Worm (Caenorhabditis elegans) whole organism, late embryonic: ENCODE results near the gene C18H9.1.

Source experiments
- C08G9.2 ChIP-seq: sonication (generic microtip); optimal IDR thresholded peaks from 2 replicates; lab custom pipeline; 2016; ENCODE audit warnings: mild to moderate bottlenecking, missing genetic modification characterization, moderate library complexity, missing compliant biosample characterization
- F13H6.1 ChIP-seq: sonication (generic microtip); optimal IDR thresholded peaks from 2 replicates; lab custom pipeline; 2016; ENCODE audit warnings: missing genetic modification characterization, missing compliant biosample characterization
- K02D7.2 ChIP-seq: sonication (generic microtip); optimal IDR thresholded peaks from 2 replicates; lab custom pipeline; 2017; ENCODE audit warnings: mild to moderate bottlenecking, missing genetic modification characterization, missing compliant biosample characterization
- ahr-1 ChIP-seq: sonication (generic microtip); optimal IDR thresholded peaks from 2 replicates; lab custom pipeline; 2016; ENCODE audit warnings: missing genetic modification characterization, missing compliant biosample characterization
- ceh-18 ChIP-seq: sonication (generic microtip); optimal IDR thresholded peaks from 2 replicates; lab custom pipeline; 2016; ENCODE audit warnings: missing genetic modification characterization, missing compliant biosample characterization
- ceh-22 ChIP-seq: sonication (generic microtip); optimal IDR thresholded peaks from 2 replicates; lab custom pipeline; 2017; ENCODE audit warnings: missing biosample characterization, missing genetic modification characterization
- ceh-31 ChIP-seq: sonication (generic microtip); optimal IDR thresholded peaks from 2 replicates; lab custom pipeline; 2016; ENCODE audit warnings: missing genetic modification characterization, missing compliant biosample characterization
- ceh-9 ChIP-seq: sonication (generic microtip); optimal IDR thresholded peaks from 2 replicates; lab custom pipeline; 2016; ENCODE audit warnings: mild to moderate bottlenecking, missing genetic modification characterization, inconsistent platforms, missing compliant biosample characterization
- elt-4 ChIP-seq: sonication (generic microtip); optimal IDR thresholded peaks from 2 replicates; lab custom pipeline; 2016; ENCODE audit warnings: missing genetic modification characterization, missing compliant biosample characterization
- fkh-10 ChIP-seq: fragments of 150-350 bp; optimal IDR thresholded peaks from 2 replicates; lab custom pipeline; 2014; ENCODE audit warnings: missing biosample characterization, missing genetic modification reagents, missing genetic modification characterization
- hlh-15 ChIP-seq: sonication (generic microtip); optimal IDR thresholded peaks from 2 replicates; lab custom pipeline; 2016; ENCODE audit warnings: missing genetic modification characterization, missing compliant biosample characterization
- hlh-6 ChIP-seq: sonication (generic microtip); optimal IDR thresholded peaks from 2 replicates; lab custom pipeline; 2016; ENCODE audit warnings: missing genotype, missing genetic modification characterization, missing compliant biosample characterization
- madf-2 ChIP-seq: sonication (generic microtip); optimal IDR thresholded peaks from 2 replicates; lab custom pipeline; 2017; ENCODE audit warnings: missing genetic modification characterization, missing compliant biosample characterization
- mec-3 ChIP-seq: sonication (generic microtip); optimal IDR thresholded peaks from 2 replicates; lab custom pipeline; 2016; ENCODE audit warnings: borderline replicate concordance, missing genetic modification characterization, missing compliant biosample characterization
- nfya-1 ChIP-seq: sonication (generic microtip); optimal IDR thresholded peaks from 2 replicates; lab custom pipeline; 2017; ENCODE audit warnings: missing genetic modification characterization, mild to moderate bottlenecking, missing compliant biosample characterization, antibody characterized with exemption, moderate library complexity
- npax-4 ChIP-seq: sonication (generic microtip); optimal IDR thresholded peaks from 2 replicates; lab custom pipeline; 2016; ENCODE audit warnings: missing genetic modification characterization, missing compliant biosample characterization
- odd-2 ChIP-seq: sonication (generic microtip); optimal IDR thresholded peaks from 2 replicates; lab custom pipeline; 2017; ENCODE audit warnings: antibody characterized with exemption, mild to moderate bottlenecking, missing genetic modification characterization, missing compliant biosample characterization
- pha-4 ChIP-seq: fragments of 150-350 bp; optimal IDR thresholded peaks from 2 replicates; lab custom pipeline; 2018; ENCODE audit warnings: missing biosample characterization, missing genetic modification reagents, missing genetic modification characterization
- ref-2 ChIP-seq: sonication (generic microtip); optimal IDR thresholded peaks from 2 replicates; lab custom pipeline; 2016; ENCODE audit warnings: missing genetic modification characterization, missing compliant biosample characterization
- rnt-1 ChIP-seq: sonication (generic microtip); optimal IDR thresholded peaks from 2 replicates; lab custom pipeline; 2016; ENCODE audit warnings: missing genetic modification characterization, missing compliant biosample characterization
- sdc-2 ChIP-seq: sonication (generic microtip); optimal IDR thresholded peaks from 2 replicates; lab custom pipeline; 2016; ENCODE audit warnings: missing genotype, missing genetic modification characterization, missing compliant biosample characterization
- sox-2 ChIP-seq: fragments of 200-800 bp; sonication (Bioruptor generic); IDR thresholded peaks from 2 replicates; pipeline ENCODE4 v1.3.6; 2022; ENCODE audit warnings: missing genetic modification reagents, missing genetic modification characterization, missing compliant biosample characterization
- tbx-2 ChIP-seq: sonication (generic microtip); optimal IDR thresholded peaks from 2 replicates; lab custom pipeline; 2016; ENCODE audit warnings: missing genetic modification characterization, missing compliant biosample characterization
- unc-3 ChIP-seq, 2 experiments: fragments of 200-800 bp in 1 of 2; sonication (Bioruptor generic) in 1 of 2; sonication (generic microtip) in 1 of 2; conservative IDR thresholded peaks in 1 of 2; optimal IDR thresholded peaks in 1 of 2; 2 replicates each; pipeline versions ENCODE4 v1.3.6 to Lab custom; 2016 to 2022; ENCODE audit warnings: missing compliant biosample characterization in 2 of 2, missing genetic modification characterization in 2 of 2, missing genetic modification reagents in 1 of 2
- unc-42 ChIP-seq: sonication (generic microtip); optimal IDR thresholded peaks from 2 replicates; lab custom pipeline; 2016; ENCODE audit warnings: missing genotype, missing genetic modification characterization, missing compliant biosample characterization
- unc-55 ChIP-seq: sonication (generic microtip); optimal IDR thresholded peaks from 2 replicates; lab custom pipeline; 2017; ENCODE audit warnings: missing biosample characterization, missing genetic modification reagents, missing genetic modification characterization
- ztf-16 ChIP-seq: sonication (generic microtip); optimal IDR thresholded peaks from 2 replicates; lab custom pipeline; 2017; ENCODE audit warnings: missing genetic modification characterization, missing compliant biosample characterization

Gene C18H9.1

ce11 chrII:6706552-6707091 lies 7.7 kb downstream of the C18H9.1 start:
- no peak for TF ChIP-seq unc-3 (GFP tag; conservative IDR thresholded peaks at IDR 0.05; lab: Robert Waterston, UW)
- peak; percentile 65 for TF ChIP-seq unc-3 (tag; optimal IDR thresholded peaks at IDR 0.05; lab: Kevin White, UChicago)
- no peak for TF ChIP-seq sdc-2
- TF ChIP-seq unc-42 (tag; lab: Kevin White, UChicago), result peak; percentile 72

- TF ChIP-seq ahr-1 (tag; lab: Kevin White, UChicago), result no peak
- no peak for TF ChIP-seq mec-3
- no peak for TF ChIP-seq ceh-9 (tag; lab: Kevin White, UChicago)
- TF ChIP-seq rnt-1 (tag; lab: Kevin White, UChicago), result peak; percentile 41
- TF ChIP-seq C08G9.2 (tag; lab: Kevin White, UChicago), result no peak
- peak; percentile 84 for TF ChIP-seq unc-55 (GFP tag; lab: Kevin White, UChicago)
- TF ChIP-seq fkh-10 (GFP tag; lab: Kevin White, UChicago), result no peak
- TF ChIP-seq sdc-2, result no peak
- peak; percentile 75 for TF ChIP-seq ceh-18 (tag; lab: Kevin White, UChicago)
- TF ChIP-seq hlh-15, result no peak
- no peak for TF ChIP-seq ztf-16 (tag; lab: Kevin White, UChicago)
- TF ChIP-seq madf-2 (tag; lab: Kevin White, UChicago), result no peak
- peak; percentile 2 for TF ChIP-seq unc-42 (tag; lab: Kevin White, UChicago)
- TF ChIP-seq ceh-31, result peak; percentile 27
These were observed 8.8 kb downstream of the C18H9.1 start for ce11 chrII:6707496-6708260.

- peak; percentile 76 for TF ChIP-seq ceh-18 (tag; lab: Kevin White, UChicago)
- TF ChIP-seq nfya-1 (tag; lab: Kevin White, UChicago), result peak; percentile 36
- no peak for TF ChIP-seq hlh-15
- TF ChIP-seq elt-4 (tag; lab: Kevin White, UChicago), result no peak
These were observed 10.1 kb downstream of the C18H9.1 start for ce11 chrII:6708980-6709379.

ce11 chrII:6709680-6710079 lies 10.8 kb downstream of the C18H9.1 start:
- TF ChIP-seq ceh-9 (tag; lab: Kevin White, UChicago), result no peak
- TF ChIP-seq unc-42 (tag; lab: Kevin White, UChicago), result peak; percentile 93

- TF ChIP-seq sdc-2 (peak; percentile 28), hlh-6 (peak; percentile 45), ceh-9 (tag; lab: Kevin White, UChicago) (no peak), hlh-15 (no peak), F13H6.1 (tag; lab: Kevin White, UChicago) (no peak)
These were observed 11.7 kb downstream of the C18H9.1 start for ce11 chrII:6710596-6710995.

- no peak for TF ChIP-seq K02D7.2 (tag; lab: Kevin White, UChicago)
- no peak for TF ChIP-seq pha-4
- TF ChIP-seq ceh-9 (tag; lab: Kevin White, UChicago), result no peak
- TF ChIP-seq ceh-22, result no peak
- no peak for TF ChIP-seq sdc-2
- no peak for TF ChIP-seq npax-4 (tag; lab: Kevin White, UChicago)
- TF ChIP-seq rnt-1 (tag; lab: Kevin White, UChicago), result peak; percentile 11
- no peak for TF ChIP-seq tbx-2
- TF ChIP-seq ref-2, result peak; percentile 66
- no peak for TF ChIP-seq elt-4 (tag; lab: Kevin White, UChicago)
- no peak for TF ChIP-seq sox-2 (GFP tag; lab: Robert Waterston, UW)
- TF ChIP-seq odd-2, result no peak
These were observed 13.5 kb downstream of the C18H9.1 start, which contains the start of the genes dpy-10 and T14B4.19 for ce11 chrII:6712177-6712981. Gene dpy-10 (minus strand): TSS chrII:6712227. Gene T14B4.19 (minus strand): TSS chrII:6712931.
